Fruit fly (Drosophila melanogaster): ENCODE measurements around the gene Dnah3.

- TF ChIP-seq usp (GFP tag; optimal IDR thresholded peaks at IDR 0.05) (no peak), psq (GFP tag; optimal IDR thresholded peaks at IDR 0.05) (no peak), jim (GFP tag; optimal IDR thresholded peaks at IDR 0.05) (no peak), Hr78 (GFP tag; optimal IDR thresholded peaks at IDR 0.05) (no peak), Myc (optimal IDR thresholded peaks at IDR 0.05) (no peak), Dfd (GFP tag; optimal IDR thresholded peaks at IDR 0.05) (no peak), CrebA (GFP tag; optimal IDR thresholded peaks at IDR 0.05; ENCODE audit: borderline replicate concordance) (no peak)
Measured at dm6 chr3L:4836353-4836752, 24.7 kb upstream of the Dnah3 start.

Measured in whole organism, wandering third instar larva.